Fruit fly (Drosophila melanogaster) whole organism, embryonic: ENCODE measurements around the gene CG43438.

ENCODE experiments used
- Abd-B ChIP-seq: fragments of 200-800 bp; sonication (Bioruptor generic); optimal IDR thresholded peaks from 2 replicates; lab custom pipeline; 2018; ENCODE audit warnings: missing biosample characterization, mild to moderate bottlenecking, missing genetic modification characterization, moderate library complexity
- Ada2b ChIP-seq: fragments of 200-800 bp; sonication (Bioruptor generic); IDR thresholded peaks from 2 replicates; pipeline ENCODE4 v1.3.6; 2022; ENCODE audit warnings: missing biosample characterization, missing genetic modification characterization
- CG11085 ChIP-seq: fragments of 200-800 bp; sonication (Bioruptor generic); IDR thresholded peaks from 2 replicates; pipeline ENCODE4 v1.3.6; 2022; ENCODE audit warnings: missing biosample characterization, missing genetic modification characterization
- CG12236 ChIP-seq: fragments of 200-800 bp; sonication (Bioruptor generic); optimal IDR thresholded peaks from 2 replicates; lab custom pipeline; 2016; ENCODE audit warnings: missing biosample characterization, missing genetic modification characterization
- CG17328 ChIP-seq: fragments of 200-800 bp; sonication (Bioruptor generic); IDR thresholded peaks from 2 replicates; pipeline ENCODE4 v1.3.6; 2022; ENCODE audit warnings: missing biosample characterization, missing genetic modification characterization
- CG9437 ChIP-seq: fragments of 200-800 bp; sonication (Bioruptor generic); optimal IDR thresholded peaks from 2 replicates; lab custom pipeline; 2018; ENCODE audit warnings: missing biosample characterization, mild to moderate bottlenecking, missing genetic modification characterization
- HLHmδ ChIP-seq: fragments of 200-800 bp; sonication (Bioruptor generic); optimal IDR thresholded peaks from 2 replicates; lab custom pipeline; 2018; ENCODE audit warnings: missing biosample characterization, mild to moderate bottlenecking, missing genetic modification characterization, moderate library complexity
- amos ChIP-seq: fragments of 200-800 bp; sonication (Bioruptor generic); IDR thresholded peaks from 2 replicates; pipeline ENCODE4 v1.3.6; 2022; ENCODE audit warnings: missing biosample characterization, missing genetic modification characterization; ENCODE audit not compliant: partially characterized antibody
- cato ChIP-seq: fragments of 200-800 bp; sonication (Bioruptor generic); optimal IDR thresholded peaks from 2 replicates; lab custom pipeline; 2016; ENCODE audit warnings: missing biosample characterization, missing genetic modification characterization, borderline replicate concordance
- corto ChIP-seq: fragments of 200-800 bp; sonication (Bioruptor generic); optimal IDR thresholded peaks from 2 replicates; lab custom pipeline; 2016; ENCODE audit warnings: missing biosample characterization, mild to moderate bottlenecking, missing genetic modification characterization, moderate library complexity
- fru ChIP-seq: fragments of >200 bp; optimal IDR thresholded peaks from 2 replicates; lab custom pipeline; 2017
- sc ChIP-seq, 3 experiments: fragments of >200 bp in 2 of 3; fragments of 200-800 bp in 1 of 3; sonication (Bioruptor generic) in 1 of 3; optimal IDR thresholded peaks; 2 replicates in 2 of 3; 3 replicates in 1 of 3; lab custom pipeline; 2017; ENCODE audit warnings: mild to moderate bottlenecking in 1 of 3, missing biosample characterization in 1 of 3, missing genetic modification characterization in 1 of 3, missing genetic modification reagents in 1 of 3

DNA sequence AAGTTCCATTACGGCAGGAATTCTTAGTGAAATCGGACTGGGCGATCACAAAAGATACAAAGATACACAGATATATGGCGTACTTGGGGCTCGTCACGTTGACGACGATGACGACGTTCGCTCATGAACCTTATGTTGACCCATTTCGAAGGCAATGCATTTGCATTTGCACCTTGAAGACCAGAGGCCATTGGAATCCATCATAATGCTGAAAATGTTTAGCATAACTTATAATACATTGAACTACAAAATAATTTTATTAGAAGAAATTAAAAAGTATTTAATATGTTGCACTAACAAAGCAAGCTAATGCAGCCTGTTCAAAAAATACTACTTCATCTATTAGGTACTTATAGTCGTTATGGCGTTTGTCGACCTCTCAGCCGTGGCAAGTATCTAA, 4.4 kb upstream of the CG43438 start, which contains the start of gene CG34162:
- TF ChIP-seq CG9437 = no peak
- TF ChIP-seq CG12236 (GFP tag; lab: Kevin White, UChicago) = no peak
- no peak for TF ChIP-seq Abd-B (GFP tag; lab: Kevin White, UChicago)
- no peak for TF ChIP-seq amos (GFP tag; lab: Robert Waterston, UW)
- TF ChIP-seq Ada2b (GFP tag; lab: Robert Waterston, UW) = no peak
- TF ChIP-seq fru (lab: Kevin White, UChicago) = no peak
- TF ChIP-seq CG11085 = no peak
- TF ChIP-seq cato (GFP tag; lab: Kevin White, UChicago) = no peak
- TF ChIP-seq HLHmδ (GFP tag; lab: Kevin White, UChicago) = no peak
- TF ChIP-seq CG17328 = no peak
- no peak for TF ChIP-seq corto
- no peak for TF ChIP-seq sc (optimal IDR thresholded peaks at IDR 0.05; lab: Kevin White, UChicago)
- no peak for TF ChIP-seq sc (GFP tag; optimal IDR thresholded peaks at IDR 0.05; lab: Kevin White, UChicago)
